Worm (Caenorhabditis elegans) whole organism, young adult: Measurements from ENCODE around the gene clec-193.
A peak's percentile ranks its signal among the peaks of the same experiment; 100 is the strongest.

Experiments used
- B0035.1 ChIP-seq: sonication (generic microtip); optimal IDR thresholded peaks from 2 replicates; lab custom pipeline; 2016; ENCODE audit warnings: missing genetic modification characterization, mild to moderate bottlenecking, missing compliant biosample characterization, missing genotype, missing genetic modification reagents
- B0261.1 ChIP-seq: sonication (generic microtip); optimal IDR thresholded peaks from 2 replicates; lab custom pipeline; 2016; ENCODE audit warnings: mild to moderate bottlenecking, missing genetic modification characterization, moderate library complexity, missing compliant biosample characterization
- B0336.3 ChIP-seq: fragments of 200-800 bp; sonication (Bioruptor generic); IDR thresholded peaks from 2 replicates; pipeline ENCODE4 v1.3.6; 2022; ENCODE audit warnings: missing genetic modification characterization, missing compliant biosample characterization
- C17E4.6 ChIP-seq: fragments of 200-800 bp; sonication (Bioruptor generic); IDR thresholded peaks from 2 replicates; pipeline ENCODE4 v1.3.6; 2022; ENCODE audit warnings: missing genetic modification reagents, missing genetic modification characterization, missing compliant biosample characterization
- D2030.7 ChIP-seq: fragments of 200-800 bp; sonication (Bioruptor generic); IDR thresholded peaks from 2 replicates; pipeline ENCODE4 v1.3.6; 2022; ENCODE audit warnings: missing genetic modification reagents, missing genetic modification characterization, missing compliant biosample characterization
- F22D6.2 ChIP-seq: sonication (generic microtip); optimal IDR thresholded peaks from 2 replicates; lab custom pipeline; 2016; ENCODE audit warnings: mild to moderate bottlenecking, missing genetic modification characterization, missing compliant biosample characterization
- F23B12.7 ChIP-seq: sonication (generic microtip); optimal IDR thresholded peaks from 2 replicates; lab custom pipeline; 2017; ENCODE audit warnings: missing genetic modification characterization, mild to moderate bottlenecking, missing compliant biosample characterization, antibody characterized with exemption, moderate library complexity; ENCODE audit not compliant: insufficient read depth
- F49E8.2 ChIP-seq: sonication (generic microtip); optimal IDR thresholded peaks from 3 replicates; lab custom pipeline; 2017; ENCODE audit warnings: missing genetic modification characterization, mild to moderate bottlenecking, missing compliant biosample characterization, antibody characterized with exemption, moderate library complexity; ENCODE audit not compliant: insufficient read depth
- F52B5.7 ChIP-seq: sonication (generic microtip); optimal IDR thresholded peaks from 2 replicates; lab custom pipeline; 2016; ENCODE audit warnings: mild to moderate bottlenecking, missing genetic modification characterization, missing compliant biosample characterization
- F55B11.4 ChIP-seq: sonication (generic microtip); optimal IDR thresholded peaks from 2 replicates; lab custom pipeline; 2016; ENCODE audit warnings: missing compliant biosample characterization, missing genetic modification characterization, borderline replicate concordance; ENCODE audit not compliant: insufficient read depth
- K12H6.12 ChIP-seq: fragments of 200-800 bp; sonication (Bioruptor generic); optimal IDR thresholded peaks from 2 replicates; lab custom pipeline; 2018; ENCODE audit warnings: mild to moderate bottlenecking, missing genetic modification characterization, missing compliant biosample characterization
- Y53F4B.3 ChIP-seq: fragments of 200-800 bp; sonication (Bioruptor generic); IDR thresholded peaks from 2 replicates; pipeline ENCODE4 v1.3.6; 2022; ENCODE audit warnings: missing genetic modification reagents, missing genetic modification characterization, missing compliant biosample characterization
- Y79H2A.3 ChIP-seq: fragments of 200-800 bp; sonication (Bioruptor generic); conservative IDR thresholded peaks from 2 replicates; pipeline ENCODE4 v1.3.6; 2022; ENCODE audit warnings: missing genetic modification reagents, missing genetic modification characterization, missing compliant biosample characterization
- Y95B8A.8 ChIP-seq: fragments of 200-800 bp; sonication (Bioruptor generic); IDR thresholded peaks from 2 replicates; pipeline ENCODE4 v1.3.6; 2022; ENCODE audit warnings: missing genetic modification reagents, missing genetic modification characterization, missing compliant biosample characterization
- ama-1 ChIP-seq, 3 experiments: fragments of 150-350 bp in 1 of 3; sonication (generic microtip) in 2 of 3; optimal IDR thresholded peaks; 2 replicates each; lab custom pipeline; 2014 to 2018; ENCODE audit warnings: missing biosample characterization in 2 of 3, missing genetic modification characterization in 2 of 3, missing genetic modification reagents in 2 of 3
- aptf-3 ChIP-seq: fragments of 200-800 bp; sonication (Bioruptor generic); IDR thresholded peaks from 2 replicates; pipeline ENCODE4 v1.3.6; 2022; ENCODE audit warnings: missing genetic modification characterization, missing compliant biosample characterization
- attf-6 ChIP-seq: fragments of 200-800 bp; sonication (Bioruptor generic); IDR thresholded peaks from 2 replicates; pipeline ENCODE4 v1.3.6; 2022; ENCODE audit warnings: missing genetic modification reagents, missing genetic modification characterization, missing compliant biosample characterization
- ccch-3 ChIP-seq: fragments of 200-800 bp; sonication (Bioruptor generic); optimal IDR thresholded peaks from 2 replicates; lab custom pipeline; 2018; ENCODE audit warnings: mild to moderate bottlenecking, missing genetic modification characterization, missing compliant biosample characterization
- cebp-2 ChIP-seq: fragments of 200-800 bp; sonication (Bioruptor generic); IDR thresholded peaks from 2 replicates; pipeline ENCODE4 v1.3.6; 2022; ENCODE audit warnings: missing genetic modification characterization, missing compliant biosample characterization
- dox-1 ChIP-seq: fragments of 200-800 bp; sonication (Bioruptor generic); IDR thresholded peaks from 2 replicates; pipeline ENCODE4 v1.3.6; 2022; ENCODE audit warnings: missing genetic modification reagents, missing genetic modification characterization, missing compliant biosample characterization
- ekl-4 ChIP-seq: fragments of 200-800 bp; sonication (Bioruptor generic); IDR thresholded peaks from 2 replicates; pipeline ENCODE4 v1.3.6; 2022; ENCODE audit warnings: missing genetic modification reagents, missing genetic modification characterization, missing compliant biosample characterization
- fkh-3 ChIP-seq: sonication (generic microtip); optimal IDR thresholded peaks from 2 replicates; lab custom pipeline; 2016; ENCODE audit warnings: mild to moderate bottlenecking, missing genetic modification characterization, missing compliant biosample characterization
- him-1 ChIP-seq: sonication (generic microtip); optimal IDR thresholded peaks from 2 replicates; lab custom pipeline; 2016; ENCODE audit warnings: missing genotype, missing genetic modification reagents, missing genetic modification characterization, missing compliant biosample characterization
- hlh-12 ChIP-seq: sonication (generic microtip); optimal IDR thresholded peaks from 2 replicates; lab custom pipeline; 2016; ENCODE audit warnings: missing genetic modification characterization, missing compliant biosample characterization
- hlh-26 ChIP-seq: fragments of 200-800 bp; sonication (Bioruptor generic); conservative IDR thresholded peaks from 2 replicates; pipeline ENCODE4 v1.3.6; 2022; ENCODE audit warnings: missing genetic modification reagents, missing genetic modification characterization, missing compliant biosample characterization
- hmg-1.2 ChIP-seq: fragments of 200-800 bp; sonication (Bioruptor generic); IDR thresholded peaks from 2 replicates; pipeline ENCODE4 v1.3.6; 2022; ENCODE audit warnings: missing genetic modification reagents, missing genetic modification characterization, missing compliant biosample characterization
- hrde-1 ChIP-seq: sonication (generic microtip); optimal IDR thresholded peaks from 2 replicates; lab custom pipeline; 2016; ENCODE audit warnings: missing genetic modification characterization, mild to moderate bottlenecking, missing compliant biosample characterization, moderate library complexity, missing genotype, missing genetic modification reagents, borderline replicate concordance
- let-607 ChIP-seq, 2 experiments: fragments of 200-800 bp in 1 of 2; sonication (Bioruptor generic) in 1 of 2; sonication (generic microtip) in 1 of 2; optimal IDR thresholded peaks; 2 replicates each; lab custom pipeline; 2016 to 2018; ENCODE audit warnings: mild to moderate bottlenecking in 2 of 2, missing compliant biosample characterization in 2 of 2, missing genetic modification characterization in 2 of 2, moderate library complexity in 2 of 2, missing genotype in 1 of 2
- lin-26 ChIP-seq: fragments of 200-800 bp; sonication (Bioruptor generic); IDR thresholded peaks from 2 replicates; pipeline ENCODE4 v1.3.6; 2022; ENCODE audit warnings: missing genetic modification reagents, missing genetic modification characterization, missing compliant biosample characterization
- lin-54 ChIP-seq: fragments of 200-800 bp; sonication (Bioruptor generic); optimal IDR thresholded peaks from 2 replicates; lab custom pipeline; 2018; ENCODE audit warnings: mild to moderate bottlenecking, missing genetic modification characterization, missing compliant biosample characterization
- lsl-1 ChIP-seq: fragments of 200-800 bp; sonication (Bioruptor generic); optimal IDR thresholded peaks from 2 replicates; lab custom pipeline; 2018; ENCODE audit warnings: mild to moderate bottlenecking, missing genetic modification characterization, moderate library complexity, missing compliant biosample characterization
- madf-3 ChIP-seq: fragments of 200-800 bp; sonication (Bioruptor generic); IDR thresholded peaks from 2 replicates; pipeline ENCODE4 v1.3.6; 2022; ENCODE audit warnings: missing genetic modification reagents, missing genetic modification characterization, missing compliant biosample characterization
- madf-8 ChIP-seq: fragments of 200-800 bp; sonication (Bioruptor generic); conservative IDR thresholded peaks from 2 replicates; pipeline ENCODE4 v1.3.6; 2022; ENCODE audit warnings: missing genetic modification reagents, missing genetic modification characterization, missing compliant biosample characterization
- mes-4 ChIP-seq: sonication (generic microtip); optimal IDR thresholded peaks from 2 replicates; lab custom pipeline; 2016; ENCODE audit warnings: missing genotype, missing genetic modification characterization, missing compliant biosample characterization
- mxl-1 ChIP-seq: sonication (generic microtip); optimal IDR thresholded peaks from 2 replicates; lab custom pipeline; 2016; ENCODE audit warnings: missing genetic modification characterization, missing compliant biosample characterization
- nfya-1 ChIP-seq: sonication (generic microtip); optimal IDR thresholded peaks from 2 replicates; lab custom pipeline; 2017; ENCODE audit warnings: antibody characterized with exemption, missing compliant biosample characterization, missing genetic modification characterization, borderline replicate concordance; ENCODE audit not compliant: insufficient read depth
- nhr-179 ChIP-seq: sonication (generic microtip); optimal IDR thresholded peaks from 2 replicates; lab custom pipeline; 2016; ENCODE audit warnings: mild to moderate bottlenecking, missing genetic modification characterization, missing compliant biosample characterization
- pbrm-1 ChIP-seq: fragments of 200-800 bp; sonication (Bioruptor generic); IDR thresholded peaks from 2 replicates; pipeline ENCODE4 v1.3.6; 2022; ENCODE audit warnings: missing genetic modification reagents, missing genetic modification characterization, missing compliant biosample characterization
- rcor-1 ChIP-seq: fragments of 200-800 bp; sonication (Bioruptor generic); IDR thresholded peaks from 2 replicates; pipeline ENCODE4 v1.3.6; 2022; ENCODE audit warnings: missing genetic modification reagents, missing genetic modification characterization, missing compliant biosample characterization
- repo-1 ChIP-seq: sonication (generic microtip); optimal IDR thresholded peaks from 2 replicates; lab custom pipeline; 2017; ENCODE audit warnings: mild to moderate bottlenecking, missing genetic modification characterization, missing compliant biosample characterization
- rpc-1 ChIP-seq, 2 experiments: fragments of 150-350 bp in 1 of 2; sonication (generic microtip) in 1 of 2; optimal IDR thresholded peaks; 2 replicates each; lab custom pipeline; 2014 to 2018; ENCODE audit warnings: missing biosample characterization in 1 of 2, missing genetic modification characterization in 1 of 2, missing genetic modification reagents in 1 of 2, missing genotype in 1 of 2
- snpc-1.1 ChIP-seq: sonication (generic microtip); optimal IDR thresholded peaks from 2 replicates; lab custom pipeline; 2017; ENCODE audit warnings: missing genetic modification characterization, mild to moderate bottlenecking, missing compliant biosample characterization, antibody characterized with exemption, moderate library complexity, missing genotype, missing genetic modification reagents; ENCODE audit not compliant: insufficient read depth
- somi-1 ChIP-seq: fragments of 200-800 bp; sonication (Bioruptor generic); optimal IDR thresholded peaks from 2 replicates; lab custom pipeline; 2018; ENCODE audit warnings: mild to moderate bottlenecking, missing genetic modification characterization, missing compliant biosample characterization
- tbx-9 ChIP-seq: sonication (generic microtip); optimal IDR thresholded peaks from 2 replicates; lab custom pipeline; 2016; ENCODE audit warnings: borderline replicate concordance, missing genetic modification characterization, inconsistent platforms, missing compliant biosample characterization
- tlf-1 ChIP-seq: fragments of 200-800 bp; sonication (Bioruptor generic); optimal IDR thresholded peaks from 2 replicates; lab custom pipeline; 2018; ENCODE audit warnings: mild to moderate bottlenecking, missing genetic modification characterization, missing compliant biosample characterization
- ztf-3 ChIP-seq: fragments of 200-800 bp; sonication (Bioruptor generic); optimal IDR thresholded peaks from 2 replicates; lab custom pipeline; 2018; ENCODE audit warnings: mild to moderate bottlenecking, missing genetic modification characterization, missing compliant biosample characterization

Gene clec-193

DNA sequence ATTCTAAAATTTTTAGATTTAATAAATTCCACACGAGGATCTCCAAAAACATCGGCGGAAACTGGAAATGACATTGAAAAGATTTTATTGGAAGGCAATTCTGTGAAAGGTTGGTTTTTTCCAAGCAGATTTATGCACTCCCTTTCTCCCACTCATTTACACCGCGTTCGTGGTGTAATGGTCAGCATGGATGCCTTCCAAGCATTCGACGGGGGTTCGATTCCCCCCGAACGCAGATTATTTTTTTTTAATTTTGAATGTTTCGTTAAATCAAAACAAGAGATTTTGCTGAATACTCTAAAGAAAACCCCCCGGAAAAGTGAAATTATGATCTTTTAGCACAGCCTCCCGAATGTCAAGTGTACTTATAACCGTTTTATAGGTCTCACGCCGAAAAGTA lies 30.3 kb downstream of the clec-193 start (continued):
- no peak for TF ChIP-seq ccch-3 (GFP tag; lab: Kevin White, UChicago)
- peak; percentile 18 for TF ChIP-seq hrde-1 (tag; lab: Kevin White, UChicago)
- TF ChIP-seq somi-1 (GFP tag; lab: Kevin White, UChicago), result peak; percentile 16
- peak; percentile 9 for TF ChIP-seq fkh-3
- TF ChIP-seq C17E4.6 (GFP tag; lab: Robert Waterston, UW), result no peak
- no peak for TF ChIP-seq ztf-3 (GFP tag; lab: Kevin White, UChicago)
- peak; percentile 8 for TF ChIP-seq lsl-1 (GFP tag; lab: Kevin White, UChicago)
- no peak for TF ChIP-seq nfya-1 (tag; lab: Kevin White, UChicago)
- peak; percentile 52 for TF ChIP-seq F52B5.7 (tag; lab: Kevin White, UChicago)
- peak; percentile 49 for TF ChIP-seq tbx-9 (tag; lab: Kevin White, UChicago)
- no peak for TF ChIP-seq madf-8
- peak; percentile 45 for TF ChIP-seq F49E8.2
- TF ChIP-seq F55B11.4 (tag; lab: Kevin White, UChicago), result no peak
- peak; percentile 21 for TF ChIP-seq F22D6.2 (tag; lab: Kevin White, UChicago)
- TF ChIP-seq madf-3 (GFP tag; lab: Robert Waterston, UW), result 0 out of 2 replicates have a peak, but pooled peaks have one; percentile 26
- TF ChIP-seq nhr-179 (tag; lab: Kevin White, UChicago), result peak; percentile 6
- TF ChIP-seq Y53F4B.3, result 0 out of 2 replicates have a peak, but pooled peaks have one; percentile 17
- TF ChIP-seq B0261.1 (tag; lab: Kevin White, UChicago), result peak; percentile 92
- peak; percentile 85 for TF ChIP-seq him-1
- no peak for TF ChIP-seq cebp-2 (GFP tag; lab: Robert Waterston, UW)
- 0 out of 2 replicates have a peak, but pooled peaks have one; percentile 34 for TF ChIP-seq Y95B8A.8 (GFP tag; lab: Robert Waterston, UW)
- TF ChIP-seq B0035.1, result no peak
- TF ChIP-seq lin-26 (GFP tag; lab: Robert Waterston, UW), result peak; percentile 83
- no peak for TF ChIP-seq ama-1 (optimal IDR thresholded peaks at IDR 0.05; lab: Kevin White, UChicago)
- TF ChIP-seq ama-1 (GFP tag; optimal IDR thresholded peaks at IDR 0.05; lab: Kevin White, UChicago), result peak in 1 of 2 experiments; percentile 78
- peak; percentile 87 for TF ChIP-seq rpc-1 (optimal IDR thresholded peaks at IDR 0.05; lab: Kevin White, UChicago)
- peak; percentile 95 for TF ChIP-seq rpc-1 (tag; optimal IDR thresholded peaks at IDR 0.05; lab: Kevin White, UChicago)
- TF ChIP-seq mes-4 (tag; lab: Kevin White, UChicago), result peak; percentile 20
- peak; percentile 36; the same call in 1 of the 2 replicates for TF ChIP-seq pbrm-1 (GFP tag; lab: Robert Waterston, UW)
- peak; percentile 62 for TF ChIP-seq hlh-12 (tag; lab: Kevin White, UChicago)
- 0 out of 2 replicates have a peak, but pooled peaks have one; percentile 8 for TF ChIP-seq hlh-26 (GFP tag; lab: Robert Waterston, UW)
- peak; percentile 66 for TF ChIP-seq hmg-1.2 (GFP tag; lab: Robert Waterston, UW)
- peak; percentile 8 to 26 for TF ChIP-seq let-607 (tag; optimal IDR thresholded peaks at IDR 0.05; lab: Kevin White, UChicago)
- no peak for TF ChIP-seq tlf-1
- peak; percentile 41 for TF ChIP-seq lin-54
- TF ChIP-seq rcor-1 (GFP tag; lab: Robert Waterston, UW), result peak; percentile 38
- TF ChIP-seq repo-1, result peak; percentile 50
- TF ChIP-seq dox-1 (GFP tag; lab: Robert Waterston, UW), result peak; percentile 78
- peak; percentile 93 for TF ChIP-seq F23B12.7 (tag; lab: Kevin White, UChicago)
- peak; percentile 70 for TF ChIP-seq mxl-1 (tag; lab: Kevin White, UChicago)
- peak; percentile 31; the same call in 1 of the 2 replicates for TF ChIP-seq ekl-4 (GFP tag; lab: Robert Waterston, UW)
- no peak for TF ChIP-seq aptf-3
- TF ChIP-seq attf-6 (GFP tag; lab: Robert Waterston, UW), result peak; percentile 96
- no peak for TF ChIP-seq Y79H2A.3 (GFP tag; lab: Robert Waterston, UW)
- no peak for TF ChIP-seq B0336.3
- TF ChIP-seq D2030.7 (GFP tag; lab: Robert Waterston, UW), result peak; percentile 71
- no peak for TF ChIP-seq snpc-1.1 (tag; lab: Kevin White, UChicago)
- TF ChIP-seq K12H6.12, result no peak
